Fruit fly (Drosophila melanogaster) whole organism, wandering third instar larva: Measurements from ENCODE around the gene Swt1.

Source experiments
- Dif ChIP-seq: fragments of 200-275, 200-300 bp; sonication (Bioruptor generic); optimal IDR thresholded peaks from 2 replicates; lab custom pipeline; 2018; ENCODE audit warnings: missing biosample characterization, missing genetic modification characterization; ENCODE audit not compliant: partially characterized antibody
- HLH106 ChIP-seq: fragments of 200-800 bp; optimal IDR thresholded peaks from 3 replicates; lab custom pipeline; 2019; ENCODE audit warnings: missing biosample characterization, mild to moderate bottlenecking, missing genetic modification characterization, moderate library complexity
- dl ChIP-seq, 2 experiments: fragments of 175-275, 200-275 bp in 1 of 2; fragments of 200-275 bp in 1 of 2; sonication (Bioruptor generic); optimal IDR thresholded peaks; lab custom pipeline; 2018; ENCODE audit warnings: mild to moderate bottlenecking in 2 of 2, missing biosample characterization in 2 of 2, missing genetic modification characterization in 2 of 2, moderate library complexity in 2 of 2; ENCODE audit not compliant: partially characterized antibody in 2 of 2, insufficient read depth in 1 of 2
- h ChIP-seq: fragments of 200-800 bp; sonication (Bioruptor generic); optimal IDR thresholded peaks from 3 replicates; lab custom pipeline; 2016; ENCODE audit warnings: missing biosample characterization, mild to moderate bottlenecking, missing genetic modification characterization
- jim ChIP-seq: fragments of 175-275, 200-325 bp; sonication (Bioruptor generic); optimal IDR thresholded peaks from 2 replicates; lab custom pipeline; 2016; ENCODE audit warnings: missing biosample characterization, mild to moderate bottlenecking, missing genetic modification characterization
- psq ChIP-seq: fragments of 200-800 bp; sonication (Bioruptor generic); optimal IDR thresholded peaks from 3 replicates; lab custom pipeline; 2017; ENCODE audit warnings: missing biosample characterization, mild to moderate bottlenecking, missing genetic modification characterization, moderate library complexity
- sv ChIP-seq: fragments of 200-800 bp; sonication (Bioruptor generic); optimal IDR thresholded peaks from 3 replicates; lab custom pipeline; 2016; ENCODE audit warnings: missing biosample characterization, missing genetic modification characterization
- usp ChIP-seq: fragments of >200 bp; optimal IDR thresholded peaks from 2 replicates; lab custom pipeline; 2017; ENCODE audit warnings: missing biosample characterization, missing genetic modification characterization
- woc ChIP-seq: sonication (Bioruptor generic); optimal IDR thresholded peaks from 2 replicates; lab custom pipeline; 2016; ENCODE audit warnings: missing biosample characterization, mild to moderate bottlenecking, missing genetic modification characterization

DNA sequence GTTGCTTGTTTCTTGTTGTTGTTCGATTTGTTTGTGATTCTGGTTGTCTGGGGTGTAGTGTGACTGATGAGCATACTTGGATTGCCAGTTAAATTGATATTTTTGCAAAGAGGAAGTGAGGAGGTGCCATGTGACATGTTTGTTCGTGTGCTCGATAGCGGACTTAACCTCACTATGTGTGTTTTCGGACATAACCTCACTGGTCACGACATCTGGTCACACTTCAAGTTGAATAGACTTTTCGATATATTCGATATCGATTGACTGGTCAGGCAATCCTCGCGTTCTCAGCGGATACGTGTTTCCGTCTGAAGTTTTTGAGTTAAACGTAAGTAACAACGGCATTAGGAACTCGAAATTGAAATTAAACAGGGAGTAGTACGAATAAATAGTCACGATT, 18.4 kb upstream of the Swt1 start:
- no peak for TF ChIP-seq h
- no peak for TF ChIP-seq jim (GFP tag; lab: Kevin White, UChicago)
- no peak for TF ChIP-seq dl (GFP tag; optimal IDR thresholded peaks at IDR 0.05; lab: Kevin White, UChicago; ENCODE audit: insufficient read depth in 1 of 2, partially characterized antibody in 2 of 2)
- TF ChIP-seq HLH106 (tag; lab: Kevin White, UChicago): no peak
- no peak for TF ChIP-seq psq (GFP tag; lab: Kevin White, UChicago)
- no peak for TF ChIP-seq Dif (GFP tag; lab: Kevin White, UChicago)
- no peak for TF ChIP-seq usp (GFP tag; lab: Kevin White, UChicago)
- no peak for TF ChIP-seq sv (GFP tag; lab: Kevin White, UChicago)
- TF ChIP-seq woc (GFP tag; lab: Kevin White, UChicago): no peak
